Fruit fly (Drosophila melanogaster) whole organism, wandering third instar larva: ENCODE measurements around the gene tfc.

ENCODE experiments used
- Abd-B ChIP-seq: fragments of >200 bp; optimal IDR thresholded peaks from 2 replicates; lab custom pipeline; 2017; ENCODE audit warnings: missing biosample characterization, missing genetic modification characterization
- CG32264 ChIP-seq: fragments of 200-800 bp; sonication (Bioruptor generic); optimal IDR thresholded peaks from 2 replicates; lab custom pipeline; 2016; ENCODE audit warnings: missing biosample characterization, missing genetic modification characterization
- Dfd ChIP-seq: fragments of >200 bp; optimal IDR thresholded peaks from 2 replicates; lab custom pipeline; 2017; ENCODE audit warnings: missing biosample characterization, missing genetic modification characterization
- Dif ChIP-seq: fragments of 200-275, 200-300 bp; sonication (Bioruptor generic); optimal IDR thresholded peaks from 2 replicates; lab custom pipeline; 2018; ENCODE audit warnings: missing biosample characterization, missing genetic modification characterization; ENCODE audit not compliant: partially characterized antibody
- GATAd ChIP-seq: sonication (Bioruptor generic); optimal IDR thresholded peaks from 2 replicates; lab custom pipeline; 2016; ENCODE audit warnings: missing biosample characterization, missing genetic modification characterization
- HLH106 ChIP-seq: fragments of 200-800 bp; optimal IDR thresholded peaks from 3 replicates; lab custom pipeline; 2019; ENCODE audit warnings: missing biosample characterization, mild to moderate bottlenecking, missing genetic modification characterization, moderate library complexity
- Hnf4 ChIP-seq: fragments of 200-800 bp; sonication (Bioruptor generic); optimal IDR thresholded peaks from 2 replicates; lab custom pipeline; 2016; ENCODE audit warnings: missing biosample characterization, mild to moderate bottlenecking, missing genetic modification characterization
- Hr78 ChIP-seq: fragments of >200 bp; optimal IDR thresholded peaks from 2 replicates; lab custom pipeline; 2017; ENCODE audit warnings: missing biosample characterization, missing genetic modification characterization
- Hr83 ChIP-seq: fragments of 200-300 bp; sonication (Bioruptor generic); optimal IDR thresholded peaks from 2 replicates; lab custom pipeline; 2016; ENCODE audit warnings: missing biosample characterization, mild to moderate bottlenecking, missing genetic modification characterization, moderate library complexity; ENCODE audit not compliant: poor library complexity, severe bottlenecking
- Jra ChIP-seq: sonication (Bioruptor generic); optimal IDR thresholded peaks from 2 replicates; lab custom pipeline; 2016; ENCODE audit warnings: missing biosample characterization, missing genetic modification characterization
- Mio ChIP-seq: sonication (Bioruptor generic); optimal IDR thresholded peaks from 2 replicates; lab custom pipeline; 2016; ENCODE audit warnings: missing biosample characterization, missing genetic modification characterization
- Myc ChIP-seq: fragments of >200 bp; optimal IDR thresholded peaks from 2 replicates; lab custom pipeline; 2017
- N ChIP-seq: fragments of >200 bp; optimal IDR thresholded peaks from 2 replicates; lab custom pipeline; 2018; ENCODE audit warnings: missing biosample characterization, missing external identifiers, missing genetic modification characterization
- OdsH ChIP-seq: fragments of 200-800 bp; sonication (Bioruptor generic); optimal IDR thresholded peaks from 2 replicates; lab custom pipeline; 2016; ENCODE audit warnings: missing biosample characterization, mild to moderate bottlenecking, missing genetic modification characterization
- Sp1 ChIP-seq: fragments of 200-800 bp; sonication (Bioruptor generic); optimal IDR thresholded peaks from 3 replicates; lab custom pipeline; 2019; ENCODE audit warnings: missing biosample characterization, mild to moderate bottlenecking, missing genetic modification characterization, moderate library complexity
- Vsx2 ChIP-seq: fragments of 200-300, 225-300 bp; sonication (Bioruptor generic); optimal IDR thresholded peaks from 2 replicates; lab custom pipeline; 2018; ENCODE audit warnings: missing biosample characterization, missing genetic modification characterization; ENCODE audit not compliant: partially characterized antibody
- brk ChIP-seq: fragments of 200-800 bp; sonication (Bioruptor generic); optimal IDR thresholded peaks from 2 replicates; lab custom pipeline; 2016; ENCODE audit warnings: missing biosample characterization, mild to moderate bottlenecking, missing genetic modification characterization
- dl ChIP-seq, 2 experiments: fragments of 175-275, 200-275 bp in 1 of 2; fragments of 200-275 bp in 1 of 2; sonication (Bioruptor generic); optimal IDR thresholded peaks; lab custom pipeline; 2018; ENCODE audit warnings: mild to moderate bottlenecking in 2 of 2, missing biosample characterization in 2 of 2, missing genetic modification characterization in 2 of 2, moderate library complexity in 2 of 2; ENCODE audit not compliant: partially characterized antibody in 2 of 2, insufficient read depth in 1 of 2
- dmrt93B ChIP-seq: fragments of 200-800 bp; sonication (Bioruptor generic); optimal IDR thresholded peaks from 2 replicates; lab custom pipeline; 2018; ENCODE audit warnings: missing biosample characterization, mild to moderate bottlenecking, missing genetic modification characterization
- dsf ChIP-seq: sonication (Bioruptor generic); optimal IDR thresholded peaks from 2 replicates; lab custom pipeline; 2016; ENCODE audit warnings: missing biosample characterization, missing genetic modification characterization, borderline replicate concordance
- ey ChIP-seq: fragments of 200-800 bp; sonication (Bioruptor generic); optimal IDR thresholded peaks from 2 replicates; lab custom pipeline; 2016; ENCODE audit warnings: missing biosample characterization, missing genetic modification characterization
- foxo ChIP-seq, 2 experiments: fragments of 200-800 bp; sonication (Bioruptor generic); optimal IDR thresholded peaks; 2 replicates in 1 of 2; 3 replicates in 1 of 2; lab custom pipeline; 2016 to 2017; ENCODE audit warnings: missing biosample characterization in 2 of 2, missing genetic modification characterization in 2 of 2
- jim ChIP-seq: fragments of 175-275, 200-325 bp; sonication (Bioruptor generic); optimal IDR thresholded peaks from 2 replicates; lab custom pipeline; 2016; ENCODE audit warnings: missing biosample characterization, mild to moderate bottlenecking, missing genetic modification characterization
- lola ChIP-seq: fragments of >200 bp; optimal IDR thresholded peaks from 2 replicates; lab custom pipeline; 2017; ENCODE audit warnings: missing biosample characterization, missing genetic modification characterization
- pan ChIP-seq: fragments of >200 bp; optimal IDR thresholded peaks from 2 replicates; lab custom pipeline; 2017
- psq ChIP-seq: fragments of 200-800 bp; sonication (Bioruptor generic); optimal IDR thresholded peaks from 3 replicates; lab custom pipeline; 2017; ENCODE audit warnings: missing biosample characterization, mild to moderate bottlenecking, missing genetic modification characterization, moderate library complexity
- rgr ChIP-seq: fragments of 200-800 bp; sonication (Bioruptor generic); optimal IDR thresholded peaks from 3 replicates; lab custom pipeline; 2016; ENCODE audit warnings: missing biosample characterization, mild to moderate bottlenecking, missing genetic modification characterization
- sage ChIP-seq: fragments of 200-800 bp; sonication (Bioruptor generic); optimal IDR thresholded peaks from 2 replicates; lab custom pipeline; 2016; ENCODE audit warnings: missing biosample characterization, mild to moderate bottlenecking, missing genetic modification characterization
- sv ChIP-seq: fragments of 200-800 bp; sonication (Bioruptor generic); optimal IDR thresholded peaks from 3 replicates; lab custom pipeline; 2016; ENCODE audit warnings: missing biosample characterization, missing genetic modification characterization
- usp ChIP-seq: fragments of >200 bp; optimal IDR thresholded peaks from 2 replicates; lab custom pipeline; 2017; ENCODE audit warnings: missing biosample characterization, missing genetic modification characterization

The tfc gene

dm6 chr3L:1269013-1269412 is 12.8 kb downstream of the tfc start:
- peak; percentile 31 for TF ChIP-seq Dif
- no peak for TF ChIP-seq psq (GFP tag; lab: Kevin White, UChicago)
- TF ChIP-seq N (GFP tag; lab: Kevin White, UChicago), result no peak
- TF ChIP-seq Hnf4 (GFP tag; lab: Kevin White, UChicago), result no peak
- TF ChIP-seq GATAd, result no peak
- TF ChIP-seq Hr78 (GFP tag; lab: Kevin White, UChicago), result no peak

- no peak for TF ChIP-seq HLH106 (tag; lab: Kevin White, UChicago)
- no peak for TF ChIP-seq psq (GFP tag; lab: Kevin White, UChicago)
- TF ChIP-seq Myc (lab: Kevin White, UChicago), result no peak
- TF ChIP-seq Jra (GFP tag; lab: Kevin White, UChicago), result no peak
- TF ChIP-seq sv (GFP tag; lab: Kevin White, UChicago), result no peak
- TF ChIP-seq usp (GFP tag; lab: Kevin White, UChicago), result no peak
- TF ChIP-seq Hr83 (GFP tag; lab: Kevin White, UChicago), result no peak
- TF ChIP-seq Dif, result no peak
Observed at dm6 chr3L:1275767-1276166, 19.5 kb downstream of the tfc start, which contains the start of gene CG32333. Gene CG32333 (plus strand): TSS chr3L:1275956.

- no peak for TF ChIP-seq dsf (GFP tag; lab: Kevin White, UChicago)
- TF ChIP-seq pan (lab: Kevin White, UChicago), result no peak
- no peak for TF ChIP-seq Mio (GFP tag; lab: Kevin White, UChicago)
- no peak for TF ChIP-seq Sp1
- TF ChIP-seq HLH106 (tag; lab: Kevin White, UChicago), result no peak
- no peak for TF ChIP-seq Dfd
- no peak for TF ChIP-seq CG32264 (GFP tag; lab: Kevin White, UChicago)
- no peak for TF ChIP-seq ey (GFP tag; lab: Kevin White, UChicago)
- no peak for TF ChIP-seq usp (GFP tag; lab: Kevin White, UChicago)
- no peak for TF ChIP-seq Hr83 (GFP tag; lab: Kevin White, UChicago)
- TF ChIP-seq dmrt93B (GFP tag; lab: Kevin White, UChicago), result no peak
Observed at dm6 chr3L:1277937-1278336, 21.7 kb downstream of the tfc start.

- TF ChIP-seq Myc (lab: Kevin White, UChicago), result no peak
- peak; percentile 18 for TF ChIP-seq ey (GFP tag; lab: Kevin White, UChicago)
- no peak for TF ChIP-seq Abd-B (GFP tag; lab: Kevin White, UChicago)
- no peak for TF ChIP-seq Hr78 (GFP tag; lab: Kevin White, UChicago)
- no peak for TF ChIP-seq rgr (GFP tag; lab: Kevin White, UChicago)
- TF ChIP-seq sage (GFP tag; lab: Kevin White, UChicago), result no peak
- no peak for TF ChIP-seq Vsx2
- TF ChIP-seq Jra (GFP tag; lab: Kevin White, UChicago), result no peak
- TF ChIP-seq foxo (GFP tag; optimal IDR thresholded peaks at IDR 0.05; lab: Kevin White, UChicago), result no peak
Observed at dm6 chr3L:1279685-1280084, 23.4 kb downstream of the tfc start.

- TF ChIP-seq sv (GFP tag; lab: Kevin White, UChicago), result no peak
- TF ChIP-seq brk (GFP tag; lab: Kevin White, UChicago), result no peak
- TF ChIP-seq lola, result no peak
- TF ChIP-seq N (GFP tag; lab: Kevin White, UChicago), result no peak
- TF ChIP-seq dl (GFP tag; optimal IDR thresholded peaks at IDR 0.05; lab: Kevin White, UChicago; ENCODE audit: insufficient read depth in 1 of 2, partially characterized antibody in 2 of 2), result no peak
- TF ChIP-seq jim (GFP tag; lab: Kevin White, UChicago), result no peak
- TF ChIP-seq OdsH (GFP tag; lab: Kevin White, UChicago), result no peak
- no peak for TF ChIP-seq CG32264 (GFP tag; lab: Kevin White, UChicago)
- TF ChIP-seq Sp1, result no peak
- TF ChIP-seq Mio (GFP tag; lab: Kevin White, UChicago), result no peak
- TF ChIP-seq, all 38 proteins: peak for 0
Observed at dm6 chr3L:1280890-1281622, 24.8 kb downstream of the tfc start.
